Worm (Caenorhabditis elegans) whole organism, mixed stage, embryonic: Measurements from ENCODE around the gene T27E7.9.

Source experiments
- lin-32 ChIP-seq: fragments of 200-800 bp; sonication (Bioruptor generic); optimal IDR thresholded peaks from 2 replicates; lab custom pipeline; 2018; ENCODE audit warnings: mild to moderate bottlenecking, missing genetic modification characterization, missing compliant biosample characterization
- nhr-76 ChIP-seq: sonication (generic microtip); optimal IDR thresholded peaks from 2 replicates; lab custom pipeline; 2017; ENCODE audit warnings: missing biosample characterization, missing genetic modification characterization
- sem-2 ChIP-seq: fragments of 200-800 bp; sonication (Bioruptor generic); optimal IDR thresholded peaks from 2 replicates; lab custom pipeline; 2018; ENCODE audit warnings: mild to moderate bottlenecking, missing genetic modification characterization, missing compliant biosample characterization
- sptf-1 ChIP-seq: sonication (generic microtip); optimal IDR thresholded peaks from 2 replicates; lab custom pipeline; 2017; ENCODE audit warnings: mild to moderate bottlenecking, missing genetic modification characterization, moderate library complexity, missing compliant biosample characterization

DNA sequence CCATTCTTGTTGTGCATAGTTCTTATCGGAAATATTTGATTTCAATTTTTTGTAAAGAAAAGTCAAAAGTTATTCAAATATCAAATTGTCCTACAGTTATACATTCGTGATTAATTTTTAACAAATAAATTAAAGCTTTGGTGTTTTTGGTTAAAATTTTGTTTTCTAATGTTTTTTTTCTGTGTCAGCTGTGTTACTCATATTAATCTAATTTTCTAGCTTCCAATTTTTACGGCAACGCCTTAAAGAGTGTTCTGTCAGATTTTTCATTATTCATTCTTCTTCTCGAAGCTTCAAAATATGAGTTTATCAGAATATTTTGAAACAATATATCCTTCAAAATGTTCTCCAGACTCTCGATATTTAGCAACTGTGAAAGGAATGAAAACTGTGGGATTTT, 25.6 kb downstream of the T27E7.9 start, which contains the start of gene srh-63:
- TF ChIP-seq sem-2 (GFP tag; lab: Kevin White, UChicago), result no peak
- TF ChIP-seq lin-32 (GFP tag; lab: Kevin White, UChicago), result no peak
- TF ChIP-seq nhr-76 (tag; lab: Kevin White, UChicago), result no peak
- no peak for TF ChIP-seq sptf-1 (tag; lab: Kevin White, UChicago)
